Worm (Caenorhabditis elegans) whole organism, young adult: ENCODE measurements around the gene F11A5.18.

Source experiments
- B0035.1 ChIP-seq: sonication (generic microtip); optimal IDR thresholded peaks from 2 replicates; lab custom pipeline; 2016; ENCODE audit warnings: missing genetic modification characterization, mild to moderate bottlenecking, missing compliant biosample characterization, missing genotype, missing genetic modification reagents
- F55B11.4 ChIP-seq: sonication (generic microtip); optimal IDR thresholded peaks from 2 replicates; lab custom pipeline; 2016; ENCODE audit warnings: missing compliant biosample characterization, missing genetic modification characterization, borderline replicate concordance; ENCODE audit not compliant: insufficient read depth
- T07F8.4 ChIP-seq: sonication (generic microtip); optimal IDR thresholded peaks from 2 replicates; lab custom pipeline; 2016; ENCODE audit warnings: mild to moderate bottlenecking, missing genetic modification characterization, moderate library complexity, missing compliant biosample characterization
- Y56A3A.18 ChIP-seq: fragments of 200-800 bp; sonication (Bioruptor generic); IDR thresholded peaks from 2 replicates; pipeline ENCODE4 v1.3.6; 2022; ENCODE audit warnings: missing genetic modification reagents, missing genetic modification characterization, missing compliant biosample characterization
- Y95B8A.8 ChIP-seq: fragments of 200-800 bp; sonication (Bioruptor generic); IDR thresholded peaks from 2 replicates; pipeline ENCODE4 v1.3.6; 2022; ENCODE audit warnings: missing genetic modification reagents, missing genetic modification characterization, missing compliant biosample characterization
- aptf-2 ChIP-seq: fragments of 200-800 bp; sonication (Bioruptor generic); conservative IDR thresholded peaks from 2 replicates; pipeline ENCODE4 v1.3.6; 2022; ENCODE audit warnings: missing genetic modification reagents, missing genetic modification characterization, missing compliant biosample characterization
- athp-1 ChIP-seq: sonication (generic microtip); optimal IDR thresholded peaks from 2 replicates; lab custom pipeline; 2017; ENCODE audit warnings: mild to moderate bottlenecking, missing genetic modification characterization, missing compliant biosample characterization
- cebp-1 ChIP-seq, 2 experiments: fragments of 200-800 bp in 1 of 2; sonication (Bioruptor generic) in 1 of 2; sonication (generic microtip) in 1 of 2; IDR thresholded peaks in 1 of 2; optimal IDR thresholded peaks in 1 of 2; 2 replicates each; pipeline versions ENCODE4 v1.3.6 to Lab custom; 2017 to 2022; ENCODE audit warnings: missing compliant biosample characterization in 2 of 2, missing genetic modification characterization in 2 of 2, mild to moderate bottlenecking in 1 of 2, missing genetic modification reagents in 1 of 2, moderate library complexity in 1 of 2
- ceh-27 ChIP-seq: fragments of 200-800 bp; sonication (Bioruptor generic); optimal IDR thresholded peaks from 2 replicates; lab custom pipeline; 2018; ENCODE audit warnings: mild to moderate bottlenecking, missing genetic modification characterization, moderate library complexity, missing compliant biosample characterization
- ceh-40 ChIP-seq: fragments of 200-800 bp; sonication (Bioruptor generic); IDR thresholded peaks from 2 replicates; pipeline ENCODE4 v1.3.6; 2022; ENCODE audit warnings: missing genetic modification characterization, missing compliant biosample characterization
- ceh-79 ChIP-seq: sonication (generic microtip); optimal IDR thresholded peaks from 2 replicates; lab custom pipeline; 2017; ENCODE audit warnings: mild to moderate bottlenecking, missing genetic modification characterization, missing compliant biosample characterization
- dox-1 ChIP-seq: fragments of 200-800 bp; sonication (Bioruptor generic); IDR thresholded peaks from 2 replicates; pipeline ENCODE4 v1.3.6; 2022; ENCODE audit warnings: missing genetic modification reagents, missing genetic modification characterization, missing compliant biosample characterization
- egrh-3 ChIP-seq: fragments of 200-800 bp; sonication (Bioruptor generic); IDR thresholded peaks from 2 replicates; pipeline ENCODE4 v1.3.6; 2022; ENCODE audit warnings: missing genetic modification reagents, missing genetic modification characterization, missing compliant biosample characterization
- hmg-1.2 ChIP-seq: fragments of 200-800 bp; sonication (Bioruptor generic); IDR thresholded peaks from 2 replicates; pipeline ENCODE4 v1.3.6; 2022; ENCODE audit warnings: missing genetic modification reagents, missing genetic modification characterization, missing compliant biosample characterization
- let-526 ChIP-seq: fragments of 200-800 bp; sonication (Bioruptor generic); IDR thresholded peaks from 2 replicates; pipeline ENCODE4 v1.3.6; 2022; ENCODE audit warnings: missing genetic modification reagents, missing genetic modification characterization, missing compliant biosample characterization
- lin-35 ChIP-seq, 3 experiments: fragments of 150-350 bp in 2 of 3; sonication (generic microtip) in 1 of 3; optimal IDR thresholded peaks; 2 replicates each; lab custom pipeline; 2014 to 2018; ENCODE audit warnings: missing biosample characterization in 3 of 3, missing genetic modification characterization in 3 of 3, missing genetic modification reagents in 3 of 3
- lsy-27 ChIP-seq: sonication (generic microtip); optimal IDR thresholded peaks from 2 replicates; lab custom pipeline; 2017; ENCODE audit warnings: missing genetic modification characterization, mild to moderate bottlenecking, missing compliant biosample characterization, antibody characterized with exemption, missing genotype, borderline replicate concordance; ENCODE audit not compliant: insufficient read depth
- mel-28 ChIP-seq: sonication (generic microtip); optimal IDR thresholded peaks from 2 replicates; lab custom pipeline; 2016; ENCODE audit warnings: borderline replicate concordance, mild to moderate bottlenecking, missing genetic modification characterization, missing compliant biosample characterization
- mxl-1 ChIP-seq: sonication (generic microtip); optimal IDR thresholded peaks from 2 replicates; lab custom pipeline; 2016; ENCODE audit warnings: missing genetic modification characterization, missing compliant biosample characterization
- nfya-1 ChIP-seq: sonication (generic microtip); optimal IDR thresholded peaks from 2 replicates; lab custom pipeline; 2017; ENCODE audit warnings: antibody characterized with exemption, missing compliant biosample characterization, missing genetic modification characterization, borderline replicate concordance; ENCODE audit not compliant: insufficient read depth
- nfyb-1 ChIP-seq: fragments of 200-800 bp; sonication (Bioruptor generic); IDR thresholded peaks from 2 replicates; pipeline ENCODE4 v1.3.6; 2022; ENCODE audit warnings: missing genetic modification reagents, missing genetic modification characterization, missing compliant biosample characterization
- nhr-179 ChIP-seq: sonication (generic microtip); optimal IDR thresholded peaks from 2 replicates; lab custom pipeline; 2016; ENCODE audit warnings: mild to moderate bottlenecking, missing genetic modification characterization, missing compliant biosample characterization
- nhr-27 ChIP-seq: fragments of 200-800 bp; sonication (Bioruptor generic); optimal IDR thresholded peaks from 2 replicates; lab custom pipeline; 2018; ENCODE audit warnings: mild to moderate bottlenecking, missing genetic modification characterization, moderate library complexity, missing compliant biosample characterization
- nhr-80 ChIP-seq: sonication (generic microtip); optimal IDR thresholded peaks from 2 replicates; lab custom pipeline; 2016; ENCODE audit warnings: missing genetic modification characterization, missing compliant biosample characterization
- sdz-38 ChIP-seq: sonication (generic microtip); optimal IDR thresholded peaks from 2 replicates; lab custom pipeline; 2016; ENCODE audit warnings: missing genotype, missing genetic modification characterization, missing compliant biosample characterization
- sea-2 ChIP-seq: fragments of 200-800 bp; sonication (Bioruptor generic); IDR thresholded peaks from 2 replicates; pipeline ENCODE4 v1.3.6; 2022; ENCODE audit warnings: missing genetic modification characterization, missing compliant biosample characterization
- snpc-1.3 ChIP-seq: sonication (generic microtip); optimal IDR thresholded peaks from 2 replicates; lab custom pipeline; 2017; ENCODE audit warnings: missing genetic modification characterization, mild to moderate bottlenecking, missing compliant biosample characterization, antibody characterized with exemption, moderate library complexity, missing genotype, missing genetic modification reagents; ENCODE audit not compliant: insufficient read depth
- snpc-3.4 ChIP-seq: sonication (generic microtip); optimal IDR thresholded peaks from 2 replicates; lab custom pipeline; 2017; ENCODE audit warnings: missing genetic modification characterization, mild to moderate bottlenecking, missing compliant biosample characterization, antibody characterized with exemption, moderate library complexity, missing genotype, missing genetic modification reagents
- somi-1 ChIP-seq: fragments of 200-800 bp; sonication (Bioruptor generic); optimal IDR thresholded peaks from 2 replicates; lab custom pipeline; 2018; ENCODE audit warnings: mild to moderate bottlenecking, missing genetic modification characterization, missing compliant biosample characterization
- xnd-1 ChIP-seq: sonication (generic microtip); optimal IDR thresholded peaks from 2 replicates; lab custom pipeline; 2016; ENCODE audit warnings: missing genotype, missing genetic modification reagents, missing genetic modification characterization, missing compliant biosample characterization
- zim-3 ChIP-seq: sonication (generic microtip); optimal IDR thresholded peaks from 2 replicates; lab custom pipeline; 2017; ENCODE audit warnings: mild to moderate bottlenecking, missing genetic modification characterization, moderate library complexity, missing compliant biosample characterization
- ztf-26 ChIP-seq: sonication (generic microtip); optimal IDR thresholded peaks from 2 replicates; lab custom pipeline; 2017; ENCODE audit warnings: missing genetic modification characterization, missing compliant biosample characterization

Gene F11A5.18

DNA sequence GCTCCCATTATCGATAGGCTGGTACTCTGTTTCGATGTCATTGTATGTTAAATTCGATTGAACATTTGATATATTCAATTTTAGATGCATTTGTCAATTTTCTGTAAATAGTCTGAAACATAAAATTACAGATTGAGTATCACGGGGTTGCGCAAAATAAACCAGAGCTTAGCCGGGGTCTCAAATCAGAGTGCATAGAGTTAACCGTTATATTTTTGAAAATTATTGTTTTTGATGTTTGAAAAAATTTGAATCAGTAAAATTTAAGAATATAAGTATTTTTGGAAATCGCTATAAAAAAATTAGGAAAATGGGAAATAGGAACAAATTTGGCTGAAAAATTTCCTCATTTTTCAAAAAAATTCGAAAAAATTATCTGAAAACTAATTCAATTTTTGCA lies 43.1 kb upstream of the F11A5.18 start, which contains the start of gene F10A3.17 (continued):
- TF ChIP-seq somi-1 (GFP tag; lab: Kevin White, UChicago): no peak
- no peak for TF ChIP-seq ceh-40
- TF ChIP-seq nfya-1: no peak
- TF ChIP-seq Y95B8A.8 (GFP tag; lab: Robert Waterston, UW): no peak
- no peak for TF ChIP-seq Y56A3A.18 (GFP tag; lab: Robert Waterston, UW)

DNA sequence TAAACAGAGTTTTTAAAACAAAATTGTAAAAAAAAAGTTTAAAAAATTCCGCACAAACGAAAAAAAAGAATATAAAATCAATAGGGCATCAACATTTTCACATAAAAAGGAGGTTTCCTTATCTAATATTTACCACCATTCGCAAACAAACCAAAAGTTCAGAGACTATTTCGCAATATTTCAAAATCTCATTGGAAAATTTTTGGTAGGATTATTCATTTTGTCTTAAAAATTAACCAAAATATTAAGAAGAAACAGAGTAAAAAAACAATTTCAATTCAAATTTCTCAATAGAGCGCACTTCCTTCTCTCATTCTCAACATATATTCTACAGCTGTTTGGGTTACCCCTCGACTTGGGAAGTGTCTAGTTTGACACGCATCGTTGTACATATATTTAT lies 42.6 kb upstream of the F11A5.18 start:
- TF ChIP-seq cebp-1 (GFP tag; IDR thresholded peaks at IDR 0.05; lab: Robert Waterston, UW) (peak; percentile 85), cebp-1 (tag; optimal IDR thresholded peaks at IDR 0.05; lab: Kevin White, UChicago) (peak; percentile 96), nhr-80 (tag; lab: Kevin White, UChicago) (no peak)

DNA sequence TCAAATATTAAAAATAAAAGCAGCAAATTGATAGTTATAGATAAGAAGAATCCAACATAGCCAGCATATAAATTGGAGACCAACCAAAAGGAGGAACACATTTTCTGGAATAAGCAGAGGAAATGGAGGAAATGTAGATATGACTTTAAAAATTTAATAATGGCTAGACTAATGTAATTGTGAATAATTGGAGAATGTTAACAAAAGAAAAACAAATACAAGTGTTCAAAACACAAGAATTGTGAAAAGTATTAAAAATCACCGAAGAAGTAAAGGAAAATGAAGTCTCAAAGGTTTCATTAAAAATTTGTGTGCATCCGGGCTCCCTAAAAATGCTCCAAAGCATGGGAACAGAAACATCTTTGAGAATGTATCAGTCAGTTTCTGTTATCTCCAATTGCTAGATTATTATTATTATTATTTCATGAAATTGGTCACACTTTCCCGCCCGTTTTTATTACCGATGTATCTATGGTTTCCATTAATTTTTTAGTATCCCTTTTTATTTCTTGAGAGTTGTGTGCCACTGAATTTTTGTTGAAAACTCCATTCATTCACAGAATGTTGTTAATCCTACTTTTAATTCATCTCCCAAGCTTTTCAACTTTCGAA lies 40.5 kb upstream of the F11A5.18 start, which contains the start of the genes str-109 and F10A3.11:
str-109 (minus strand) TSS at position 101 of the 612 bp plus-strand sequence.
F10A3.11 (plus strand) TSS at position 562 of the 612 bp plus-strand sequence.
- TF ChIP-seq ceh-79 (tag; lab: Kevin White, UChicago): no peak
- TF ChIP-seq xnd-1: no peak
- no peak for TF ChIP-seq B0035.1 (tag; lab: Kevin White, UChicago)
- TF ChIP-seq zim-3 (tag; lab: Kevin White, UChicago): no peak
- no peak for TF ChIP-seq F55B11.4 (tag; lab: Kevin White, UChicago)
- no peak for TF ChIP-seq nhr-179
- TF ChIP-seq egrh-3 (GFP tag; lab: Robert Waterston, UW): no peak
- TF ChIP-seq sea-2 (GFP tag; lab: Robert Waterston, UW): no peak

DNA sequence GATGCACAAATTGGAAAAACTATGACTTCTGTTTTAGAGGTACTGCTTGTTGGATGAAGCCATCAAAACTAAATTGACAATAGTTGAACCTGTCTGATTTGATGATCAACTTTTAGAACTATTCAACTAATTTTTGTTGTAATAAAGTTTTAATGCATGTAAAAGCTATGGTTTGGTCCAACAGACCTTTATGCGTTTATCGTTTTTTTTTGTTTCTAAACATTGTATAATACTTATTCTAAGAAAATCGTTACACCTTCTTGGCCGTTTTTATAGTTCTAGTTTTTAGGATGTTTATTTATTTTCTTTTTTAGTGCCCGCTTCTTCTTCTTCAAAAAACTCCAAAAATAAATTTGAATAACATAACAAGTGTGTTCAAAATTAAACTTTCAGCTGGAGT lies 39.0 kb upstream of the F11A5.18 start, which contains the start of gene F10A3.12:
F10A3.12 (plus strand) TSS at position 301 of the 400 bp plus-strand sequence.
- TF ChIP-seq snpc-3.4 (tag; lab: Kevin White, UChicago): no peak
- no peak for TF ChIP-seq T07F8.4
- no peak for TF ChIP-seq snpc-1.3
- TF ChIP-seq mxl-1 (tag; lab: Kevin White, UChicago): no peak
- TF ChIP-seq nhr-27: no peak
- no peak for TF ChIP-seq nfyb-1 (GFP tag; lab: Robert Waterston, UW)
- TF ChIP-seq hmg-1.2 (GFP tag; lab: Robert Waterston, UW): no peak
- no peak for TF ChIP-seq mel-28 (tag; lab: Kevin White, UChicago)
- no peak for TF ChIP-seq somi-1 (GFP tag; lab: Kevin White, UChicago)
- no peak for TF ChIP-seq lin-35 (GFP tag; optimal IDR thresholded peaks at IDR 0.05; lab: Kevin White, UChicago)
- TF ChIP-seq aptf-2 (GFP tag; lab: Robert Waterston, UW): no peak
- no peak for TF ChIP-seq lsy-27 (tag; lab: Kevin White, UChicago)
- TF ChIP-seq ztf-26 (tag; lab: Kevin White, UChicago): no peak
- no peak for TF ChIP-seq athp-1 (tag; lab: Kevin White, UChicago)
- TF ChIP-seq let-526 (GFP tag; lab: Robert Waterston, UW): no peak
- no peak for TF ChIP-seq dox-1

DNA sequence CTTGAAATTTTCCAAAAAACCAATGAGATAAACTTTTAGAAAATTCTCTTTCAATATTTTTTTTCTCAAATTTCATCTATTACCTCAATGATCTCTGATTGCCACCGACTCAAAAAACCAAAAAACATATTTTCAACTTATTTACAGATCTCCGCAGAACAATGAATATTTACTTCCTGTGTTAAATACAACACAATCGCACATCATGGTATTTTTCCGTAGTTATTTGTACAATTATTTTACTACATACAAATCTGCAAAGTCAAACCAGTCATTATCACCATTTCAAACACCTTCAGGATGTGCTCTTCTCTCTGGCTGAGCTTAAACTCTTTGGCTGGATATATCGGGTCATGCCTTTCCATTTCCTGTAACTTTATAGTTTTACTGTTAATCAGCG lies 36.8 kb upstream of the F11A5.18 start, which contains the start of gene str-108:
str-108 (plus strand) TSS at position 301 of the 400 bp plus-strand sequence.
- no peak for TF ChIP-seq sdz-38 (tag; lab: Kevin White, UChicago)
- TF ChIP-seq ceh-27 (GFP tag; lab: Kevin White, UChicago): no peak
- TF ChIP-seq snpc-3.4 (tag; lab: Kevin White, UChicago): no peak
